Worm (Caenorhabditis elegans): ENCODE results near the gene srh-20.

srh-20 gene

DNA sequence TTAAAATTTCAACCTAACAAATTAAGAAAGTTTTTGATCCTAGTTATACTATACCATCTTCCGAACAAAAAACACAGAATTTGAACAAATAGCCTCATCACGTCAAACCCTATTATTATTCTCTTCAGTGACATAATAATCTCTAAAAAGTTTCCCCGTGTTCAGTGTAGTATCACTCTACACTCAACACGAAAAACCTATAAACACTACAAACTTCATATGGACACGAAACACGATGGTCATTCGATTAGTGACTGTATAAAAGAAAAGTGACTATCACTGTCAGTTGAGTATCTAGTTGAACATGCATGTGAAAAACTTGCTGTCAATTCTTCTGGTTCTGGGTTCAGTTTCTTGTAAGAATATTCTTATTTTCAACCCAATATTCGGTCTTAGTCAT is 21.0 kb upstream of the srh-20 start, which contains the start of gene ugt-8:
ugt-8 (plus strand) TSS at position 235 of the 400 bp plus-strand sequence.
- TF ChIP-seq egl-5 (tag; optimal IDR thresholded peaks at IDR 0.05) (no peak), nhr-67 (tag; optimal IDR thresholded peaks at IDR 0.05) (no peak), eor-1 (tag; optimal IDR thresholded peaks at IDR 0.05) (no peak), lsy-12 (tag; optimal IDR thresholded peaks at IDR 0.05) (no peak), unc-62 (GFP tag; optimal IDR thresholded peaks at IDR 0.05) (no peak), aly-2 (tag; optimal IDR thresholded peaks at IDR 0.05) (no peak), nhr-237 (tag; optimal IDR thresholded peaks at IDR 0.05) (no peak), fkh-10 (GFP tag; optimal IDR thresholded peaks at IDR 0.05) (no peak), pha-4 (tag; optimal IDR thresholded peaks at IDR 0.05) (no peak), zag-1 (tag; optimal IDR thresholded peaks at IDR 0.05) (no peak), fos-1 (tag; optimal IDR thresholded peaks at IDR 0.05) (no peak), snpc-4 (tag; optimal IDR thresholded peaks at IDR 0.05) (no peak), nfya-1 (tag; optimal IDR thresholded peaks at IDR 0.05; ENCODE audit: insufficient read depth) (no peak), lin-39 (tag; optimal IDR thresholded peaks at IDR 0.05) (no peak)

DNA sequence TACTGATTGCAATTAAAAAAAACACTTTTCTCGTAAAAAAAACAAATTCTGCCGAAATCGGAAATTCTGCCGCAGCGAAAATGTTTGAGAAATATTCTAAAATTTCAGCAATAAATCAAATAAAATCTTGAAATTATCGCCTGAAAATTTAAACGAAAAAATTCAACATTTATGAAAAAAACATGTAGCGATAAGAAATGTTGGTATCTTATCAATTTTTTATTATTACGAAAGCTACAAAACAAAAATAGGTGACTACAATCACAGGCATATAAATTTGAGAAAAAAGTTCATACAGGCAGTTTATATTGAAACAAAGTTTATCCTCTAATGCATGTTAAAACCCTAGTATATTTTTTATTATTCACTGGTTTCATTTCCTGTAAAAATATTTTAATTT is 18.8 kb upstream of the srh-20 start, which contains the start of gene ugt-14:
ugt-14 (plus strand) TSS at position 301 of the 400 bp plus-strand sequence.
- TF ChIP-seq ama-1 (optimal IDR thresholded peaks at IDR 0.05): no peak
- no peak for TF ChIP-seq R02D3.7 (tag; optimal IDR thresholded peaks at IDR 0.05)
- TF ChIP-seq jun-1 (tag; optimal IDR thresholded peaks at IDR 0.05): no peak
- no peak for TF ChIP-seq unc-62 (GFP tag; optimal IDR thresholded peaks at IDR 0.05)
- TF ChIP-seq fos-1 (tag; optimal IDR thresholded peaks at IDR 0.05): no peak
- TF ChIP-seq ceh-28 (tag; optimal IDR thresholded peaks at IDR 0.05): no peak
- TF ChIP-seq ztf-4 (tag; optimal IDR thresholded peaks at IDR 0.05): no peak
- no peak for TF ChIP-seq nhr-12 (tag; optimal IDR thresholded peaks at IDR 0.05)
- no peak for TF ChIP-seq nhr-77 (tag; optimal IDR thresholded peaks at IDR 0.05)

DNA sequence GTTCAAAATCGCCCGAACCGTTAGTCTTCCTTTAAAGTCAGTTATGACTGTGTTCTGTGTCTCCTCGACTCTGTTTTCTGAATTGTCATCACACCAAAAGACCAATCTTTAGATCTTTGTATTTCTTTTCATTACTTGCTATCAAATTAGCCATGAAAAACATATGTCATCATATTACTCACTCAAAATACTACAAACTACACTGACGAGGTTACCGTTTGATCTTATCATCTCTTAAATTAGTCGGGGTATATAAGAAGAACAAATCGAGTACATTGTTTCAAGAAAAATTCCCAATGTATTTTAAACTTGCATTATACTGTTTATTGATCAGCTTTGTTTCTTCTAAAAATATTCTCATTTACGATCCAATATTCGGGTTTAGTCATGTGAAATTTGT is 16.1 kb upstream of the srh-20 start, which contains the start of gene ugt-13:
ugt-13 (plus strand) TSS at position 294 of the 400 bp plus-strand sequence.
- TF ChIP-seq unc-39 (tag; optimal IDR thresholded peaks at IDR 0.05) (no peak), nhr-43 (tag; optimal IDR thresholded peaks at IDR 0.05; ENCODE audit: poor library complexity, severe bottlenecking) (peak; percentile 49), elt-3 (tag; optimal IDR thresholded peaks at IDR 0.05) (peak in 1 of 3 experiments; percentile 43), eor-1 (tag; optimal IDR thresholded peaks at IDR 0.05) (no peak), nhr-23 (tag; optimal IDR thresholded peaks at IDR 0.05) (peak; percentile 54), elt-2 (tag; optimal IDR thresholded peaks at IDR 0.05) (no peak), hmg-11 (tag; optimal IDR thresholded peaks at IDR 0.05) (no peak), elt-1 (tag; optimal IDR thresholded peaks at IDR 0.05) (peak; percentile 9), fkh-10 (GFP tag; optimal IDR thresholded peaks at IDR 0.05) (no peak), ama-1 (optimal IDR thresholded peaks at IDR 0.05) (no peak), nhr-25 (tag; optimal IDR thresholded peaks at IDR 0.05) (peak; percentile 58)

DNA sequence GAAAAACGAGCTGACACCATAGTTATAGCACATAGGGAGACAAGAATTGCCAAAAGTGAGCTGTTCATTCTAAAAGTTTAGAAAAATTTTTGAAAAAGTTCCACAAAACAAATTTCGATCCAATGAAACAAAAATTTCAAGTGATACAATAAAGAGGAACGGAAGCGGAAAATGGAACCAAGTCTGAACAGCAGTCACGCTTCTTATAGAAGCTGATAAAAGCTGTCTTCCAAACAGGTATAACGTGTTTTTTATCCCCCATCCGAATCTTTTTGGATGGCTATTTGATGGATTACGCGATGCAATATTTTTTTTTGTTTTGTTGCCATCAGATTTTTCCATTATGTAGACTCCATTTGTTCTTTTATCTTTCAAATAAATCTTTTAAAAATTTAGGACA is 12.4 kb upstream of the srh-20 start, which contains the start of gene H23N18.5:
H23N18.5 (minus strand) TSS at position 69 of the 400 bp plus-strand sequence.
- TF ChIP-seq snpc-4 (tag; optimal IDR thresholded peaks at IDR 0.05): no peak
- no peak for TF ChIP-seq lsy-12 (tag; optimal IDR thresholded peaks at IDR 0.05)
- TF ChIP-seq nhr-43 (tag; optimal IDR thresholded peaks at IDR 0.05; ENCODE audit: poor library complexity, severe bottlenecking): peak; percentile 77
- peak; percentile 62 for TF ChIP-seq elt-1 (tag; optimal IDR thresholded peaks at IDR 0.05)
- no peak for TF ChIP-seq hmg-11 (tag; optimal IDR thresholded peaks at IDR 0.05)
- no peak for TF ChIP-seq ceh-16 (tag; optimal IDR thresholded peaks at IDR 0.05)
- no peak for TF ChIP-seq nhr-12 (tag; optimal IDR thresholded peaks at IDR 0.05)
- peak; percentile 30 for TF ChIP-seq nhr-23 (tag; optimal IDR thresholded peaks at IDR 0.05)
- no peak for TF ChIP-seq egl-27 (tag; optimal IDR thresholded peaks at IDR 0.05)

DNA sequence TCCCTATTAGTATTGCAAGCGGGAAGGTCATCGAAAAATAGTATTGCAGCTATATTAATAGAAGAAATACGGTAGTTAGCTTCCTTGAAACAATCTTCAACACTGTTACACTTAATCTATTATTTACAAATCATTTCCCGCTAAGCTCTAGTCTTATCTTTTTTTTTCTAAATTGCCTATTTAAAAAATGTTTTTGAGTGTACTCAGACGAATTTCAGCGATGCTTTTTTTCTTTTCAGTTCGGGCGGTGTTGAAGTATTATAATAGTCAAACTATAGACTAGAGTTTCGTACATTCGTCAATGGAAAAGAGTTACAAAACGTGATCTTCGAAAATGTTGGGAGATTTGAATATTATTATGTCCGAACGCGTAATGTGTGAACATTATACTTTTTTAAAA is 10.9 kb upstream of the srh-20 start:
- no peak for TF ChIP-seq nfya-1 (tag; optimal IDR thresholded peaks at IDR 0.05; ENCODE audit: insufficient read depth)
- TF ChIP-seq egl-5 (tag; optimal IDR thresholded peaks at IDR 0.05): no peak
- no peak for TF ChIP-seq ceh-82 (tag; optimal IDR thresholded peaks at IDR 0.05)
- TF ChIP-seq mml-1 (tag; optimal IDR thresholded peaks at IDR 0.05): no peak
- no peak for TF ChIP-seq snpc-4 (tag; optimal IDR thresholded peaks at IDR 0.05)
- no peak for TF ChIP-seq nhr-28 (tag; optimal IDR thresholded peaks at IDR 0.05)
- no peak for TF ChIP-seq skn-1 (tag; optimal IDR thresholded peaks at IDR 0.05)
- TF ChIP-seq tbx-2 (tag; optimal IDR thresholded peaks at IDR 0.05): no peak
- TF ChIP-seq ZK546.5 (tag; optimal IDR thresholded peaks at IDR 0.05): no peak
